Worm (Caenorhabditis elegans) whole organism, midembryonic: ENCODE results near the gene srt-67.

Experiments used
- T22C8.4 ChIP-seq: fragments of 200-800 bp; sonication (Bioruptor generic); IDR thresholded peaks from 2 replicates; pipeline ENCODE4 v1.3.6; 2022; ENCODE audit warnings: missing genetic modification characterization, missing compliant biosample characterization
- cog-1 ChIP-seq: sonication (generic microtip); optimal IDR thresholded peaks from 2 replicates; lab custom pipeline; 2016; ENCODE audit warnings: missing genetic modification characterization, missing compliant biosample characterization
- flt-1 ChIP-seq: fragments of 200-800 bp; sonication (Bioruptor generic); IDR thresholded peaks from 2 replicates; pipeline ENCODE4 v1.3.6; 2022; ENCODE audit warnings: missing genetic modification characterization, missing compliant biosample characterization
- klf-2 ChIP-seq: fragments of 200-800 bp; sonication (Bioruptor generic); conservative IDR thresholded peaks from 2 replicates; pipeline ENCODE4 v1.3.6; 2022; ENCODE audit warnings: missing genetic modification reagents, missing genetic modification characterization, missing compliant biosample characterization
- med-1 ChIP-seq: sonication (generic microtip); optimal IDR thresholded peaks from 2 replicates; lab custom pipeline; 2017; ENCODE audit warnings: missing genetic modification characterization, mild to moderate bottlenecking, missing compliant biosample characterization, antibody characterized with exemption, missing genetic modification reagents; ENCODE audit not compliant: insufficient read depth
- ref-1 ChIP-seq: fragments of 200-800 bp; sonication (Bioruptor generic); conservative IDR thresholded peaks from 2 replicates; pipeline ENCODE4 v1.3.6; 2022; ENCODE audit warnings: missing genetic modification reagents, missing genetic modification characterization, missing compliant biosample characterization
- tab-1 ChIP-seq: fragments of 200-800 bp; sonication (Bioruptor generic); IDR thresholded peaks from 2 replicates; pipeline ENCODE4 v1.3.6; 2022; ENCODE audit warnings: missing genetic modification characterization, missing compliant biosample characterization
- ztf-23 ChIP-seq: fragments of 200-800 bp; sonication (Bioruptor generic); IDR thresholded peaks from 2 replicates; pipeline ENCODE4 v1.3.6; 2022; ENCODE audit warnings: missing genetic modification reagents, missing genetic modification characterization, missing compliant biosample characterization
- ztf-29 ChIP-seq: fragments of 200-800 bp; sonication (Bioruptor generic); IDR thresholded peaks from 2 replicates; pipeline ENCODE4 v1.3.6; 2022; ENCODE audit warnings: missing genetic modification reagents, missing genetic modification characterization, missing compliant biosample characterization

srt-67 gene

ce11 chrV:5275426-5276007 is 18.3 kb upstream of the srt-67 start:
- TF ChIP-seq T22C8.4 (no peak), flt-1 (GFP tag; lab: Robert Waterston, UW) (no peak), ztf-29 (no peak), klf-2 (no peak), med-1 (no peak), ref-1 (GFP tag; lab: Robert Waterston, UW) (no peak), ztf-23 (GFP tag; lab: Robert Waterston, UW) (no peak), tab-1 (GFP tag; lab: Robert Waterston, UW) (no peak), cog-1 (tag; lab: Kevin White, UChicago) (no peak)

- TF ChIP-seq tab-1 (GFP tag; lab: Robert Waterston, UW) (0 out of 2 replicates have a peak, but pooled peaks have one; percentile 26), flt-1 (GFP tag; lab: Robert Waterston, UW) (0 out of 2 replicates have a peak, but pooled peaks have one; percentile 14), ztf-29 (no peak)
Observed at ce11 chrV:5274974-5275373, 17.7 kb upstream of the srt-67 start.

- TF ChIP-seq klf-2 = no peak
- no peak for TF ChIP-seq tab-1 (GFP tag; lab: Robert Waterston, UW)
- TF ChIP-seq ref-1 (GFP tag; lab: Robert Waterston, UW) = no peak
- TF ChIP-seq med-1 = no peak
Observed at ce11 chrV:5273770-5274169, 16.5 kb upstream of the srt-67 start, which contains the start of gene natc-2. Gene natc-2, plus strand, starts transcription at chrV:5274070.

- TF ChIP-seq cog-1 (tag; lab: Kevin White, UChicago) (no peak), T22C8.4 (no peak), tab-1 (GFP tag; lab: Robert Waterston, UW) (no peak), med-1 (no peak), ref-1 (GFP tag; lab: Robert Waterston, UW) (no peak), klf-2 (no peak), flt-1 (GFP tag; lab: Robert Waterston, UW) (no peak), ztf-23 (GFP tag; lab: Robert Waterston, UW) (no peak), ztf-29 (no peak)
Observed at ce11 chrV:5273241-5273640, 16.0 kb upstream of the srt-67 start.

ce11 chrV:5272619-5273074 is 15.4 kb upstream of the srt-67 start:
- 0 out of 2 replicates have a peak, but pooled peaks have one; percentile 20 for TF ChIP-seq flt-1 (GFP tag; lab: Robert Waterston, UW)
- TF ChIP-seq tab-1 (GFP tag; lab: Robert Waterston, UW) = no peak
- no peak for TF ChIP-seq med-1

- TF ChIP-seq flt-1 (GFP tag; lab: Robert Waterston, UW) = no peak
- no peak for TF ChIP-seq klf-2
- no peak for TF ChIP-seq tab-1 (GFP tag; lab: Robert Waterston, UW)
- TF ChIP-seq cog-1 (tag; lab: Kevin White, UChicago) = no peak
- TF ChIP-seq ztf-23 (GFP tag; lab: Robert Waterston, UW) = no peak
- TF ChIP-seq T22C8.4 = no peak
- TF ChIP-seq med-1 = no peak
- TF ChIP-seq ztf-29 = no peak
- TF ChIP-seq ref-1 (GFP tag; lab: Robert Waterston, UW) = no peak
Observed at ce11 chrV:5272034-5272433, 14.8 kb upstream of the srt-67 start.

- no peak for TF ChIP-seq ztf-23 (GFP tag; lab: Robert Waterston, UW)
- peak; percentile 12 for TF ChIP-seq cog-1 (tag; lab: Kevin White, UChicago)
Observed at ce11 chrV:5271487-5271886, 14.2 kb upstream of the srt-67 start.

ce11 chrV:5269024-5269535 is 11.8 kb upstream of the srt-67 start, which contains the start of gene penr-1:
Gene penr-1, plus strand, starts transcription at chrV:5269485.
- TF ChIP-seq T22C8.4 (0 out of 2 replicates have a peak, but pooled peaks have one; percentile 35), ztf-23 (GFP tag; lab: Robert Waterston, UW) (no peak)

ce11 chrV:5265581-5265980 is 8.3 kb upstream of the srt-67 start, which contains the start of the genes srt-69 and B0238.12:
Gene srt-69, minus strand, starts transcription at chrV:5265681.
Gene B0238.12, plus strand, starts transcription at chrV:5265844.
- TF ChIP-seq ztf-23 (GFP tag; lab: Robert Waterston, UW) (no peak), med-1 (no peak), klf-2 (no peak), T22C8.4 (no peak), ztf-29 (no peak), cog-1 (tag; lab: Kevin White, UChicago) (no peak), ref-1 (GFP tag; lab: Robert Waterston, UW) (no peak), tab-1 (GFP tag; lab: Robert Waterston, UW) (no peak), flt-1 (GFP tag; lab: Robert Waterston, UW) (no peak)

ce11 chrV:5262999-5263398 is 5.7 kb upstream of the srt-67 start, which contains the start of gene cest-30:
Gene cest-30, minus strand, starts transcription at chrV:5263099.
- TF ChIP-seq ztf-23 (GFP tag; lab: Robert Waterston, UW) (no peak), cog-1 (tag; lab: Kevin White, UChicago) (no peak), T22C8.4 (no peak), tab-1 (GFP tag; lab: Robert Waterston, UW) (no peak), ztf-29 (no peak), flt-1 (GFP tag; lab: Robert Waterston, UW) (no peak), ref-1 (GFP tag; lab: Robert Waterston, UW) (no peak), med-1 (no peak), klf-2 (no peak)

ce11 chrV:5259448-5259847 is 2.2 kb upstream of the srt-67 start, which contains the start of gene srt-70:
Gene srt-70, minus strand, starts transcription at chrV:5259548.
- TF ChIP-seq ref-1 (GFP tag; lab: Robert Waterston, UW) (no peak), ztf-29 (no peak), ztf-23 (GFP tag; lab: Robert Waterston, UW) (no peak), flt-1 (GFP tag; lab: Robert Waterston, UW) (no peak), T22C8.4 (no peak), klf-2 (no peak), tab-1 (GFP tag; lab: Robert Waterston, UW) (no peak)
